Worm (Caenorhabditis elegans) whole organism, L1 larva: ENCODE measurements around the gene R107.9.

Experiments
- C16A3.4 ChIP-seq: fragments of 150-350 bp; optimal IDR thresholded peaks from 2 replicates; lab custom pipeline; 2014; ENCODE audit warnings: missing biosample characterization, missing genetic modification characterization
- aha-1 ChIP-seq: fragments of 150-350 bp; optimal IDR thresholded peaks from 2 replicates; lab custom pipeline; 2014; ENCODE audit warnings: missing biosample characterization, missing genetic modification characterization
- alr-1 ChIP-seq: fragments of 200-800 bp; sonication (Bioruptor generic); optimal IDR thresholded peaks from 2 replicates; lab custom pipeline; 2018; ENCODE audit warnings: borderline replicate concordance, mild to moderate bottlenecking, missing genetic modification characterization, missing compliant biosample characterization
- blmp-1 ChIP-seq: fragments of 150-350 bp; optimal IDR thresholded peaks from 2 replicates; lab custom pipeline; 2014; ENCODE audit warnings: missing biosample characterization, missing genetic modification characterization
- dpl-1 ChIP-seq, 3 experiments: fragments of 150-350 bp in 2 of 3; sonication (generic microtip) in 1 of 3; optimal IDR thresholded peaks; 2 replicates each; lab custom pipeline; 2014 to 2017; ENCODE audit warnings: missing biosample characterization in 3 of 3, missing genetic modification characterization in 3 of 3, missing genetic modification reagents in 3 of 3
- dsc-1 ChIP-seq: sonication (generic microtip); optimal IDR thresholded peaks from 2 replicates; lab custom pipeline; 2016; ENCODE audit warnings: mild to moderate bottlenecking, missing genetic modification characterization, missing compliant biosample characterization
- efl-3 ChIP-seq: fragments of 200-800 bp; sonication (Bioruptor generic); optimal IDR thresholded peaks from 2 replicates; lab custom pipeline; 2018; ENCODE audit warnings: mild to moderate bottlenecking, missing genetic modification characterization, missing compliant biosample characterization
- egl-13 ChIP-seq: sonication (generic microtip); optimal IDR thresholded peaks from 2 replicates; lab custom pipeline; 2016; ENCODE audit warnings: missing genotype, missing genetic modification reagents, missing genetic modification characterization, missing compliant biosample characterization
- egl-27 ChIP-seq, 2 experiments: fragments of 150-350 bp in 1 of 2; sonication (generic microtip); optimal IDR thresholded peaks; 3 replicates each; lab custom pipeline; 2017 to 2018; ENCODE audit warnings: missing biosample characterization in 2 of 2, missing genetic modification characterization in 2 of 2, missing genetic modification reagents in 2 of 2
- elt-3 ChIP-seq, 6 experiments: fragments of 150-350 bp in 1 of 6; sonication (generic microtip); optimal IDR thresholded peaks; 2 replicates each; lab custom pipeline; 2017 to 2018; ENCODE audit warnings: missing biosample characterization in 6 of 6, missing genetic modification characterization in 6 of 6, inconsistent platforms in 1 of 6
- fkh-10 ChIP-seq: sonication (generic microtip); optimal IDR thresholded peaks from 2 replicates; lab custom pipeline; 2017; ENCODE audit warnings: missing biosample characterization, missing genetic modification reagents, missing genetic modification characterization
- fkh-4 ChIP-seq: sonication (generic microtip); optimal IDR thresholded peaks from 2 replicates; lab custom pipeline; 2016; ENCODE audit warnings: missing compliant biosample characterization, missing genetic modification characterization, borderline replicate concordance
- fkh-8 ChIP-seq: sonication (generic microtip); optimal IDR thresholded peaks from 2 replicates; lab custom pipeline; 2016; ENCODE audit warnings: mild to moderate bottlenecking, missing genetic modification characterization, missing compliant biosample characterization
- fos-1 ChIP-seq: fragments of 150-350 bp; optimal IDR thresholded peaks from 2 replicates; lab custom pipeline; 2014; ENCODE audit warnings: missing biosample characterization, missing genetic modification characterization
- hlh-17 ChIP-seq: fragments of 200-800 bp; sonication (Bioruptor generic); optimal IDR thresholded peaks from 2 replicates; lab custom pipeline; 2018; ENCODE audit warnings: missing genetic modification characterization, mild to moderate bottlenecking, missing compliant biosample characterization, moderate library complexity, borderline replicate concordance
- hlh-4 ChIP-seq: sonication (generic microtip); optimal IDR thresholded peaks from 2 replicates; lab custom pipeline; 2016; ENCODE audit warnings: mild to moderate bottlenecking, missing genetic modification characterization, missing compliant biosample characterization
- irx-1 ChIP-seq: sonication (generic microtip); optimal IDR thresholded peaks from 2 replicates; lab custom pipeline; 2016; ENCODE audit warnings: missing genetic modification characterization, missing compliant biosample characterization
- jun-1 ChIP-seq: fragments of 150-350 bp; optimal IDR thresholded peaks from 2 replicates; lab custom pipeline; 2014; ENCODE audit warnings: missing biosample characterization, missing genetic modification reagents, missing genetic modification characterization
- lin-13 ChIP-seq: fragments of 150-350 bp; optimal IDR thresholded peaks from 2 replicates; lab custom pipeline; 2014; ENCODE audit warnings: missing biosample characterization, missing genetic modification reagents, missing genetic modification characterization
- lin-14 ChIP-seq: fragments of 200-800 bp; sonication (Bioruptor generic); optimal IDR thresholded peaks from 2 replicates; lab custom pipeline; 2018; ENCODE audit warnings: mild to moderate bottlenecking, missing genetic modification characterization, moderate library complexity, missing compliant biosample characterization
- lin-35 ChIP-seq, 2 experiments: fragments of 150-350 bp; optimal IDR thresholded peaks; 2 replicates each; lab custom pipeline; 2014; ENCODE audit warnings: missing biosample characterization in 2 of 2, missing genetic modification characterization in 2 of 2, missing genetic modification reagents in 2 of 2
- lin-39 ChIP-seq: fragments of 150-350 bp; optimal IDR thresholded peaks from 2 replicates; lab custom pipeline; 2014; ENCODE audit warnings: missing biosample characterization, missing genetic modification reagents, missing genetic modification characterization
- lsy-2 ChIP-seq, 2 experiments: fragments of 150-350 bp; optimal IDR thresholded peaks; 2 replicates each; lab custom pipeline; 2014; ENCODE audit warnings: missing biosample characterization in 2 of 2, missing genetic modification characterization in 2 of 2
- mab-9 ChIP-seq: fragments of 200-800 bp; sonication (Bioruptor generic); IDR thresholded peaks from 2 replicates; pipeline ENCODE4 v1.3.6; 2022; ENCODE audit warnings: missing genetic modification reagents, missing genetic modification characterization, missing compliant biosample characterization
- nhr-28 ChIP-seq: fragments of 150-350 bp; optimal IDR thresholded peaks from 2 replicates; lab custom pipeline; 2014; ENCODE audit warnings: missing biosample characterization, missing genetic modification characterization
- nhr-47 ChIP-seq: sonication (generic microtip); optimal IDR thresholded peaks from 2 replicates; lab custom pipeline; 2016; ENCODE audit warnings: mild to moderate bottlenecking, missing genetic modification characterization, moderate library complexity, missing compliant biosample characterization
- nhr-71 ChIP-seq: sonication (generic microtip); optimal IDR thresholded peaks from 2 replicates; lab custom pipeline; 2016; ENCODE audit warnings: mild to moderate bottlenecking, missing genetic modification characterization, moderate library complexity, missing compliant biosample characterization
- nhr-84 ChIP-seq: sonication (generic microtip); optimal IDR thresholded peaks from 2 replicates; lab custom pipeline; 2017; ENCODE audit warnings: missing biosample characterization, missing genetic modification characterization
- nhr-90 ChIP-seq: sonication (generic microtip); optimal IDR thresholded peaks from 2 replicates; lab custom pipeline; 2016; ENCODE audit warnings: mild to moderate bottlenecking, missing genetic modification characterization, missing compliant biosample characterization; ENCODE audit not compliant: poor library complexity
- pax-3 ChIP-seq: fragments of 200-800 bp; sonication (Bioruptor generic); optimal IDR thresholded peaks from 2 replicates; lab custom pipeline; 2018; ENCODE audit warnings: mild to moderate bottlenecking, missing genetic modification characterization, moderate library complexity, missing compliant biosample characterization
- pqm-1 ChIP-seq: sonication (generic microtip); optimal IDR thresholded peaks from 3 replicates; lab custom pipeline; 2017; ENCODE audit warnings: missing biosample characterization, missing genetic modification characterization
- snpc-4 ChIP-seq: fragments of 150-350 bp; optimal IDR thresholded peaks from 2 replicates; lab custom pipeline; 2014; ENCODE audit warnings: missing biosample characterization, missing genetic modification characterization
- sup-37 ChIP-seq: fragments of 200-800 bp; sonication (Bioruptor generic); optimal IDR thresholded peaks from 2 replicates; lab custom pipeline; 2018; ENCODE audit warnings: mild to moderate bottlenecking, missing genetic modification characterization, missing compliant biosample characterization
- swsn-7 ChIP-seq: sonication (generic microtip); optimal IDR thresholded peaks from 2 replicates; lab custom pipeline; 2016; ENCODE audit warnings: missing genetic modification characterization, missing compliant biosample characterization
- tlp-1 ChIP-seq: fragments of 150-350 bp; optimal IDR thresholded peaks from 2 replicates; lab custom pipeline; 2014; ENCODE audit warnings: missing biosample characterization, missing genetic modification characterization
- unc-86 ChIP-seq: sonication (generic microtip); optimal IDR thresholded peaks from 2 replicates; lab custom pipeline; 2016; ENCODE audit warnings: missing genetic modification characterization, missing compliant biosample characterization
- vab-15 ChIP-seq: sonication (generic microtip); optimal IDR thresholded peaks from 2 replicates; lab custom pipeline; 2017; ENCODE audit warnings: missing genotype, mild to moderate bottlenecking, missing genetic modification characterization, missing compliant biosample characterization
- zag-1 ChIP-seq: fragments of 150-350 bp; optimal IDR thresholded peaks from 2 replicates; lab custom pipeline; 2014; ENCODE audit warnings: missing biosample characterization, missing genetic modification characterization
- ztf-11 ChIP-seq, 2 experiments: sonication (generic microtip); optimal IDR thresholded peaks; 2 replicates each; lab custom pipeline; 2016 to 2017; ENCODE audit warnings: missing genetic modification characterization in 2 of 2, missing biosample characterization in 1 of 2, missing compliant biosample characterization in 1 of 2

The R107.9 gene

ce11 chrIII:9022535-9022934 is 15.2 kb upstream of the R107.9 start, which contains the start of gene F59B2.14:
Gene F59B2.14 (minus strand): TSS chrIII:9022635.
- TF ChIP-seq nhr-90 (tag; lab: Kevin White, UChicago) (no peak), fos-1 (tag; lab: Kevin White, UChicago) (no peak)

ce11 chrIII:9023601-9024000 is 14.2 kb upstream of the R107.9 start:
- TF ChIP-seq vab-15 (tag; lab: Kevin White, UChicago) (no peak), dsc-1 (tag; lab: Kevin White, UChicago) (no peak), nhr-84 (tag; lab: Kevin White, UChicago) (no peak), nhr-71 (no peak), lsy-2 (tag; optimal IDR thresholded peaks at IDR 0.05; lab: Kevin White, UChicago) (no peak), efl-3 (no peak), dpl-1 (GFP tag; optimal IDR thresholded peaks at IDR 0.05; lab: Kevin White, UChicago) (no peak), nhr-28 (tag; lab: Kevin White, UChicago) (no peak), zag-1 (tag; lab: Kevin White, UChicago) (no peak), unc-86 (no peak), ztf-11 (tag; optimal IDR thresholded peaks at IDR 0.05; lab: Kevin White, UChicago) (no peak)

- TF ChIP-seq unc-86: no peak
- no peak for TF ChIP-seq jun-1
- TF ChIP-seq lin-13 (GFP tag; lab: Kevin White, UChicago): no peak
- TF ChIP-seq fkh-4: no peak
- TF ChIP-seq lin-39 (tag; lab: Kevin White, UChicago): no peak
- no peak for TF ChIP-seq hlh-4 (tag; lab: Kevin White, UChicago)
- no peak for TF ChIP-seq elt-3 (tag; optimal IDR thresholded peaks at IDR 0.05; lab: Kevin White, UChicago)
- TF ChIP-seq mab-9 (GFP tag; lab: Robert Waterston, UW): no peak
- no peak for TF ChIP-seq pqm-1
- no peak for TF ChIP-seq nhr-71
- TF ChIP-seq swsn-7 (tag; lab: Kevin White, UChicago): no peak
- no peak for TF ChIP-seq snpc-4 (tag; lab: Kevin White, UChicago)
- no peak for TF ChIP-seq egl-27 (tag; optimal IDR thresholded peaks at IDR 0.05; lab: Kevin White, UChicago)
- TF ChIP-seq nhr-84 (tag; lab: Kevin White, UChicago): no peak
- no peak for TF ChIP-seq fkh-8 (tag; lab: Kevin White, UChicago)
Observed at ce11 chrIII:9026951-9027350, 10.8 kb upstream of the R107.9 start, which contains the start of gene F59B2.13. Gene F59B2.13 (minus strand): TSS chrIII:9027051.

ce11 chrIII:9030818-9031217 is 6.9 kb upstream of the R107.9 start:
- TF ChIP-seq C16A3.4 (no peak), pax-3 (tag; lab: Kevin White, UChicago) (no peak), blmp-1 (tag; lab: Kevin White, UChicago) (no peak), fkh-10 (GFP tag; lab: Kevin White, UChicago) (no peak), egl-13 (tag; lab: Kevin White, UChicago) (no peak), aha-1 (tag; lab: Kevin White, UChicago) (no peak), egl-27 (tag; optimal IDR thresholded peaks at IDR 0.05; lab: Kevin White, UChicago) (no peak), nhr-47 (peak; percentile 32), lin-39 (tag; lab: Kevin White, UChicago) (no peak), elt-3 (tag; optimal IDR thresholded peaks at IDR 0.05; lab: Kevin White, UChicago) (no peak), fkh-8 (tag; lab: Kevin White, UChicago) (peak; percentile 5), swsn-7 (tag; lab: Kevin White, UChicago) (no peak), tlp-1 (tag; lab: Kevin White, UChicago) (no peak), irx-1 (tag; lab: Kevin White, UChicago) (no peak), hlh-17 (no peak), sup-37 (GFP tag; lab: Kevin White, UChicago) (no peak), lin-14 (GFP tag; lab: Kevin White, UChicago) (no peak), alr-1 (tag; lab: Kevin White, UChicago) (no peak), lin-35 (GFP tag; optimal IDR thresholded peaks at IDR 0.05; lab: Kevin White, UChicago) (no peak), nhr-71 (peak; percentile 41)
